Fruit fly (Drosophila melanogaster) whole organism, wandering third instar larva: ENCODE data around the gene Papst2.

ENCODE experiments used
- Jra ChIP-seq: sonication (Bioruptor generic); optimal IDR thresholded peaks from 2 replicates; lab custom pipeline; 2016; ENCODE audit warnings: missing biosample characterization, missing genetic modification characterization
- Myc ChIP-seq: fragments of >200 bp; optimal IDR thresholded peaks from 2 replicates; lab custom pipeline; 2017
- jim ChIP-seq: fragments of 175-275, 200-325 bp; sonication (Bioruptor generic); optimal IDR thresholded peaks from 2 replicates; lab custom pipeline; 2016; ENCODE audit warnings: missing biosample characterization, mild to moderate bottlenecking, missing genetic modification characterization
- psq ChIP-seq: fragments of 200-800 bp; sonication (Bioruptor generic); optimal IDR thresholded peaks from 3 replicates; lab custom pipeline; 2017; ENCODE audit warnings: missing biosample characterization, mild to moderate bottlenecking, missing genetic modification characterization, moderate library complexity

- TF ChIP-seq Myc (lab: Kevin White, UChicago) (no peak), psq (GFP tag; lab: Kevin White, UChicago) (peak; percentile 0), Jra (GFP tag; lab: Kevin White, UChicago) (peak; percentile 39), jim (no peak)
These were observed 32.7 kb upstream of the Papst2 start for dm6 chr3L:17009715-17010491.
